Fruit fly (Drosophila melanogaster): ENCODE results near the gene CG14715.

CG14715 gene

DNA sequence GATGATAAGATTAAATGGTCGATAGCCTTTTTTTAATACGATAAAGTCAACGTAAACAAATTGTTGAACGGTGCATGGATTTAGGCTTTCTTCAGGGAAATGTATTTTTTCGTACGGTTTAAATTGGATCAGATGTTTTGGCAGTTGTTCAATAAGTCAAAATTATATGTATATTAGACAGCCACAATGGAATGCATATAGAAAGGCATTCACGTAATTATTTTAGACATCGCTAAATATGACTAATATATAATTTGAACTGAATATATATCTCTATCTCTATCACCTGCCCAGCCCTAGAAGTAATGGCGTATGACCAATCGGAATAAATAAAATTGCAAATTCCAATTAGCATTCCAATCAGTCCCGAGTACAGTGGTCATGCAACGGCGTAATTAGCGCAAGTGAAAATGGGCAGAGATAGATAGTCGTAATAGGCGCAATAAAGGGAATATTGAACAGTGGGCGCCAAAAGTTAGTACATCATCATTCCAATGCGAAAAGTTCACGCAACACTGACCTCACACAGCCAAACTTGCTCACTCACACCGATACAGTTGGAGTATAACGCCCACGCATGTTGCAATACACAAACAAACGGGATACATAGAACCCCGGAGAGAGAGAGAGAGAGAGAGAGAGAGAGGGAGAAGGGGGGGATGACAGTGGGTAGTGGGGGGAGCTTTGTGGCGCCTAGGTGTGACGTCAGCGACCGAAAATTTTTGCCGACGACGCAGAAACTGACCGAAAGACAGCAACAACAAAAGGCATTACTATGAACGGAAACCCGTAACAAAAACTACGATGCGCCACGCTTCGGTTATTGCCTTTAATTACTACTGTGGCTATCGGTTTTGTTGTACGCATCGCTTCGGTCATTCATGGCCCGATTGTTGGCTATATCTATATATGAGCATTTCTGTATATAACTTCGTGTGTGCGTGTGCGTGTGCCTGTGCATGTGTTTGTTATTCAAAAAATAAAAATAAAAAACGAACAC lies 25.4 kb upstream of the CG14715 start:
- TF ChIP-seq CG12605 (GFP tag; IDR thresholded peaks at IDR 0.05), result no peak
- TF ChIP-seq CG8301 (tag; optimal IDR thresholded peaks at IDR 0.05), result no peak
- no peak for TF ChIP-seq Ets98B (GFP tag; IDR thresholded peaks at IDR 0.05)
- TF ChIP-seq Pif1B (GFP tag; optimal IDR thresholded peaks at IDR 0.05), result no peak
- no peak for TF ChIP-seq CG13204 (GFP tag; optimal IDR thresholded peaks at IDR 0.05)
- TF ChIP-seq fd96Ca (GFP tag; IDR thresholded peaks at IDR 0.05), result 0 out of 3 replicates have a peak, but pooled peaks have one; percentile 9
- no peak for TF ChIP-seq gl (tag; optimal IDR thresholded peaks at IDR 0.05)
- peak; percentile 59 for TF ChIP-seq EcR (GFP tag; optimal IDR thresholded peaks at IDR 0.05)

dm6 chr3R:11649449-11649848 lies 24.6 kb upstream of the CG14715 start:
- TF ChIP-seq CG12605 (GFP tag; IDR thresholded peaks at IDR 0.05) (peak; percentile 76), Snoo (tag; optimal IDR thresholded peaks at IDR 0.05) (peak; percentile 79), D1 (tag; optimal IDR thresholded peaks at IDR 0.05) (no peak), Pif1A (GFP tag; optimal IDR thresholded peaks at IDR 0.05) (peak; percentile 82), CG4496 (GFP tag; IDR thresholded peaks at IDR 0.05) (peak; percentile 94), CG14655 (GFP tag; optimal IDR thresholded peaks at IDR 0.05) (peak; percentile 77), CG17806 (tag; optimal IDR thresholded peaks at IDR 0.05) (peak; percentile 72), fd96Ca (GFP tag; IDR thresholded peaks at IDR 0.05) (peak; percentile 92), rn (GFP tag; IDR thresholded peaks at IDR 0.05) (peak; percentile 80), gl (tag; optimal IDR thresholded peaks at IDR 0.05) (no peak), CG15710 (tag; optimal IDR thresholded peaks at IDR 0.05) (peak; percentile 81), CG8301 (tag; optimal IDR thresholded peaks at IDR 0.05) (peak; percentile 70), CG9948 (tag; optimal IDR thresholded peaks at IDR 0.05) (peak; percentile 68), CG32121 (GFP tag; IDR thresholded peaks at IDR 0.05) (peak; percentile 90), CG13204 (GFP tag; optimal IDR thresholded peaks at IDR 0.05) (peak; percentile 35), CG34367 (tag; optimal IDR thresholded peaks at IDR 0.05) (peak; percentile 64), EcR (GFP tag; optimal IDR thresholded peaks at IDR 0.05) (no peak), CG8159 (tag; optimal IDR thresholded peaks at IDR 0.05) (peak; percentile 76), Pif1B (GFP tag; optimal IDR thresholded peaks at IDR 0.05) (peak; percentile 67), CG10348 (GFP tag; IDR thresholded peaks at IDR 0.05) (peak; percentile 87), Ets98B (GFP tag; IDR thresholded peaks at IDR 0.05) (peak; percentile 90)

DNA sequence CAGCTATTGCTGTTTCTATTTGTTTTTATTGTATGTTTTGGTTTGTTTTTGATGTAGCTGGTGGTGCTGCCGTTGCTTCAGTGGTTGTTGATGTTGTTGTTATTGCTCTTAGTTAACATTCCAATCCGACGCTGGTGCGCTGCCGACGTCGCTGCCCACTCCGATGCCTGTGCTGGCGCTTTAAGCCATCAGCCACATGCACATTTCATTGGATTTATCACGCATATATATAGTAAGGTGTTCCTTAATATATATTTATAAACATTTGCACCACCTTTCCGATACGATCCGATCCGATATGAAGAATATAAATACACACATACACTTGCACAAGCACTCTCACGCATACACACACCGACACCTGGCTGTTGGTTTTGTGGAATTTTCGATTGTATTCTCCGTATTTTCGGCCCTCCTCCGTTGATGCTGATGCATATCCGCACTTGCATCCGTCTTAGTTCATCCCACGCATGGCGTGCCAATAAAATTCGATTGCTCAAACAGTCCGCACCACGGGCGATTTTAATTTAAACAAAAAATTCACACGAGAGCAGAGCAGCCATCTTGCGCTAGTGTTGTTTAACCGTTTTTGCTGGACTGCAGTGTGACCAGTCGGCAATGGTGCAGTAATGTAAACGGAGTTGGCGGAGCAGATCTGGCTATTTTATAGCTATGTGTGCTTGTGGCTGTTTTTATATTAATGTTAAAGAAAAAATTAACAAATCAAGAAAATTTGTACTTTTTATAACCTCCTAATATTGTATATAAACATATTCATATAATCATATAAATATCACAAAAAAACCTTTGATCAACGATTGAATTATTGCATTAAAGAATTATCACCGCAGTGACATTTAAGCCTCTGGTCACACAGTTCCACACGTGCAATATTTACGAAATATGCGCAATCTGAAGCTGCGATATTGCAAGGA lies 23.6 kb upstream of the CG14715 start, which contains the start of the genes Csk and Elp1:
TSS of gene Csk (minus strand) at position 602 of the 935 bp plus-strand sequence.
TSS of gene Elp1 (plus strand) at position 867 of the 935 bp plus-strand sequence.
- TF ChIP-seq CG32121 (GFP tag; IDR thresholded peaks at IDR 0.05) (no peak; the same call in 1 of the 2 replicates), gl (tag; optimal IDR thresholded peaks at IDR 0.05) (no peak), fd96Ca (GFP tag; IDR thresholded peaks at IDR 0.05) (0 out of 3 replicates have a peak, but pooled peaks have one; percentile 18), CG10348 (GFP tag; IDR thresholded peaks at IDR 0.05) (no peak), CG12605 (GFP tag; IDR thresholded peaks at IDR 0.05) (no peak), CG9948 (tag; optimal IDR thresholded peaks at IDR 0.05) (peak; percentile 24), Pif1A (GFP tag; optimal IDR thresholded peaks at IDR 0.05) (peak; percentile 23), CG13204 (GFP tag; optimal IDR thresholded peaks at IDR 0.05) (no peak), Ets98B (GFP tag; IDR thresholded peaks at IDR 0.05) (no peak), rn (GFP tag; IDR thresholded peaks at IDR 0.05) (no peak), CG8301 (tag; optimal IDR thresholded peaks at IDR 0.05) (peak; percentile 8), Snoo (tag; optimal IDR thresholded peaks at IDR 0.05) (no peak), Pif1B (GFP tag; optimal IDR thresholded peaks at IDR 0.05) (peak; percentile 6), CG8159 (tag; optimal IDR thresholded peaks at IDR 0.05) (peak; percentile 53), EcR (GFP tag; optimal IDR thresholded peaks at IDR 0.05) (no peak), D1 (tag; optimal IDR thresholded peaks at IDR 0.05) (no peak), CG34367 (tag; optimal IDR thresholded peaks at IDR 0.05) (peak; percentile 26), CG14655 (GFP tag; optimal IDR thresholded peaks at IDR 0.05) (peak; percentile 15), CG4496 (GFP tag; IDR thresholded peaks at IDR 0.05) (0 out of 3 replicates have a peak, but pooled peaks have one; percentile 39), CG17806 (tag; optimal IDR thresholded peaks at IDR 0.05) (peak; percentile 20), CG15710 (tag; optimal IDR thresholded peaks at IDR 0.05) (peak; percentile 45)

dm6 chr3R:11655873-11656374 lies 18.1 kb upstream of the CG14715 start, which contains the start of gene CG42327:
Gene CG42327, plus strand, starts transcription at chr3R:11656149.
- TF ChIP-seq rn (GFP tag; IDR thresholded peaks at IDR 0.05) (peak; percentile 89), CG10348 (GFP tag; IDR thresholded peaks at IDR 0.05) (peak; percentile 63), CG13204 (GFP tag; optimal IDR thresholded peaks at IDR 0.05) (peak; percentile 70), CG12605 (GFP tag; IDR thresholded peaks at IDR 0.05) (peak; percentile 97), CG9948 (tag; optimal IDR thresholded peaks at IDR 0.05) (peak; percentile 92), CG17806 (tag; optimal IDR thresholded peaks at IDR 0.05) (peak; percentile 95), Pif1B (GFP tag; optimal IDR thresholded peaks at IDR 0.05) (peak; percentile 97), CG14655 (GFP tag; optimal IDR thresholded peaks at IDR 0.05) (peak; percentile 97), CG4496 (GFP tag; IDR thresholded peaks at IDR 0.05) (peak; percentile 98), Pif1A (GFP tag; optimal IDR thresholded peaks at IDR 0.05) (peak; percentile 95), D1 (tag; optimal IDR thresholded peaks at IDR 0.05) (peak; percentile 88), CG34367 (tag; optimal IDR thresholded peaks at IDR 0.05) (peak; percentile 91), CG8301 (tag; optimal IDR thresholded peaks at IDR 0.05) (peak; percentile 96), CG15710 (tag; optimal IDR thresholded peaks at IDR 0.05) (peak; percentile 85), EcR (GFP tag; optimal IDR thresholded peaks at IDR 0.05) (peak; percentile 11), CG8159 (tag; optimal IDR thresholded peaks at IDR 0.05) (peak; percentile 91), fd96Ca (GFP tag; IDR thresholded peaks at IDR 0.05) (peak; percentile 97), Snoo (tag; optimal IDR thresholded peaks at IDR 0.05) (peak; percentile 93), gl (tag; optimal IDR thresholded peaks at IDR 0.05) (peak; percentile 80), CG32121 (GFP tag; IDR thresholded peaks at IDR 0.05) (peak; percentile 98), Ets98B (GFP tag; IDR thresholded peaks at IDR 0.05) (peak; percentile 98)

Data from whole organism, pupa.